Worm (Caenorhabditis elegans): ENCODE data around the gene twk-40.

twk-40 gene

DNA sequence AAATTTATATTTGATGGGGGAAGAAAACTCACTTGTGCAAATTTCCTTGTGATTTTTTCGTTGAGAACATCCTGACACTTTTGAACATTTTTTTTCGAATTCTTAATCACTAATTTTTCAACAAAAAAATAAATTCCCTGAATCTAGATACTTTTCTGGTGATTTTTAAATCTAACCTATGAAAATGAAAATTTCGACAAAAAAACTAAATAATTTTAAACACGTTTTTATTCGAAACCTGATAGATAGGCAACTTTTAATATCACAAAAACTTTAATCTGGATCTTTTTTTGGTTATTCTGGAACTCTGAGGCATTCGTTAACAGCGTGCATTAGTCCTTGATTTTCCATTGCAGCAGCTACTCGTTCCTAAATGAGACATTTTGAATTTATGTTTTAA is 55.4 kb downstream of the twk-40 start, which contains the start of gene F45G2.9:
Gene F45G2.9, minus strand, starts transcription at position 101 of the 400 bp plus-strand sequence.
- no peak for TF ChIP-seq blmp-1 (tag; optimal IDR thresholded peaks at IDR 0.05; ENCODE audit: insufficient read depth)
- TF ChIP-seq nhr-21 (tag; optimal IDR thresholded peaks at IDR 0.05) = no peak
- TF ChIP-seq crh-2 (tag; optimal IDR thresholded peaks at IDR 0.05) = no peak
- TF ChIP-seq dmd-4 (tag; optimal IDR thresholded peaks at IDR 0.05) = no peak
- TF ChIP-seq mdl-1 (tag; optimal IDR thresholded peaks at IDR 0.05) = no peak
- no peak for TF ChIP-seq nhr-23 (tag; optimal IDR thresholded peaks at IDR 0.05)
- TF ChIP-seq aly-2 (tag; optimal IDR thresholded peaks at IDR 0.05) = no peak
- no peak for TF ChIP-seq ama-1 (optimal IDR thresholded peaks at IDR 0.05)
- TF ChIP-seq peb-1 (tag; optimal IDR thresholded peaks at IDR 0.05) = no peak
- no peak for TF ChIP-seq snpc-4 (tag; optimal IDR thresholded peaks at IDR 0.05)
- no peak for TF ChIP-seq nhr-129 (tag; optimal IDR thresholded peaks at IDR 0.05)
- TF ChIP-seq lin-13 (GFP tag; optimal IDR thresholded peaks at IDR 0.05) = no peak
- no peak for TF ChIP-seq mbf-1 (tag; optimal IDR thresholded peaks at IDR 0.05)
- TF ChIP-seq nhr-11 (tag; optimal IDR thresholded peaks at IDR 0.05) = no peak
- TF ChIP-seq nhr-10 (tag; optimal IDR thresholded peaks at IDR 0.05) = no peak
- TF ChIP-seq nhr-6 (tag; optimal IDR thresholded peaks at IDR 0.05) = no peak
